Worm (Caenorhabditis elegans) whole organism, L2 larva: ENCODE results near the gene F59B2.3.

Experiments
- R02D3.7 ChIP-seq: fragments of 150-350 bp; optimal IDR thresholded peaks from 2 replicates; lab custom pipeline; 2014; ENCODE audit warnings: missing biosample characterization, missing genetic modification characterization
- ZK546.5 ChIP-seq: sonication (generic microtip); optimal IDR thresholded peaks from 2 replicates; lab custom pipeline; 2017; ENCODE audit warnings: missing biosample characterization, missing genetic modification characterization
- alr-1 ChIP-seq: fragments of 150-350 bp; optimal IDR thresholded peaks from 2 replicates; lab custom pipeline; 2014; ENCODE audit warnings: missing biosample characterization, missing genetic modification characterization
- ama-1 ChIP-seq: fragments of 150-350 bp; optimal IDR thresholded peaks from 2 replicates; lab custom pipeline; 2018; ENCODE audit warnings: inconsistent platforms
- blmp-1 ChIP-seq: sonication (generic microtip); optimal IDR thresholded peaks from 2 replicates; lab custom pipeline; 2017; ENCODE audit warnings: missing genetic modification characterization, mild to moderate bottlenecking, missing compliant biosample characterization, antibody characterized with exemption, moderate library complexity; ENCODE audit not compliant: insufficient read depth
- crh-2 ChIP-seq: sonication (generic microtip); optimal IDR thresholded peaks from 2 replicates; lab custom pipeline; 2017; ENCODE audit warnings: missing biosample characterization, missing genetic modification characterization
- dmd-4 ChIP-seq: sonication (generic microtip); optimal IDR thresholded peaks from 2 replicates; lab custom pipeline; 2017; ENCODE audit warnings: missing biosample characterization, missing genetic modification characterization
- elt-1 ChIP-seq: fragments of 150-350 bp; optimal IDR thresholded peaks from 2 replicates; lab custom pipeline; 2014; ENCODE audit warnings: missing biosample characterization, missing genetic modification characterization
- fos-1 ChIP-seq: fragments of 150-350 bp; optimal IDR thresholded peaks from 2 replicates; lab custom pipeline; 2014; ENCODE audit warnings: missing biosample characterization, missing genetic modification characterization
- gmeb-1 ChIP-seq: fragments of 150-350 bp; optimal IDR thresholded peaks from 2 replicates; lab custom pipeline; 2014; ENCODE audit warnings: missing biosample characterization, missing genetic modification characterization
- lin-11 ChIP-seq: fragments of 150-350 bp; sonication (generic microtip); optimal IDR thresholded peaks from 2 replicates; lab custom pipeline; 2014; ENCODE audit warnings: missing biosample characterization, missing genetic modification characterization, inconsistent platforms, mixed read lengths
- lsy-2 ChIP-seq, 2 experiments: fragments of 150-350 bp in 1 of 2; sonication (generic microtip) in 1 of 2; optimal IDR thresholded peaks; 2 replicates each; lab custom pipeline; 2014 to 2017; ENCODE audit warnings: missing biosample characterization in 2 of 2, missing genetic modification characterization in 2 of 2
- mdl-1 ChIP-seq, 2 experiments: fragments of 150-350 bp in 1 of 2; sonication (generic microtip) in 1 of 2; optimal IDR thresholded peaks; 2 replicates each; lab custom pipeline; 2017; ENCODE audit warnings: missing biosample characterization in 2 of 2, missing genetic modification characterization in 2 of 2
- nhr-10 ChIP-seq: sonication (generic microtip); optimal IDR thresholded peaks from 2 replicates; lab custom pipeline; 2017; ENCODE audit warnings: missing biosample characterization, missing genetic modification characterization
- nhr-11 ChIP-seq: fragments of 150-350 bp; optimal IDR thresholded peaks from 2 replicates; lab custom pipeline; 2014; ENCODE audit warnings: missing biosample characterization, missing genetic modification characterization
- nhr-12 ChIP-seq: fragments of 150-350 bp; optimal IDR thresholded peaks from 2 replicates; lab custom pipeline; 2014; ENCODE audit warnings: missing biosample characterization, missing genetic modification characterization
- nhr-129 ChIP-seq: fragments of 150-350 bp; optimal IDR thresholded peaks from 2 replicates; lab custom pipeline; 2014; ENCODE audit warnings: missing biosample characterization, missing genetic modification characterization
- nhr-21 ChIP-seq: fragments of 150-350 bp; optimal IDR thresholded peaks from 2 replicates; lab custom pipeline; 2014; ENCODE audit warnings: missing biosample characterization, missing genetic modification characterization
- nhr-237 ChIP-seq: fragments of 150-350 bp; optimal IDR thresholded peaks from 2 replicates; lab custom pipeline; 2014; ENCODE audit warnings: missing biosample characterization, missing genetic modification characterization
- nhr-25 ChIP-seq: fragments of 150-350 bp; sonication (generic microtip); optimal IDR thresholded peaks from 3 replicates; lab custom pipeline; 2014; ENCODE audit warnings: missing biosample characterization, missing genetic modification characterization
- peb-1 ChIP-seq: fragments of 150-350 bp; optimal IDR thresholded peaks from 2 replicates; lab custom pipeline; 2014; ENCODE audit warnings: missing biosample characterization, missing genetic modification characterization
- sem-4 ChIP-seq: fragments of 150-350 bp; optimal IDR thresholded peaks from 2 replicates; lab custom pipeline; 2014; ENCODE audit warnings: missing biosample characterization, missing genetic modification reagents, missing genetic modification characterization
- unc-39 ChIP-seq: fragments of 150-350 bp; optimal IDR thresholded peaks from 2 replicates; lab custom pipeline; 2014; ENCODE audit warnings: missing biosample characterization, missing genetic modification characterization
- unc-55 ChIP-seq: fragments of 150-350 bp; sonication (generic microtip); optimal IDR thresholded peaks from 3 replicates; lab custom pipeline; 2014; ENCODE audit warnings: missing biosample characterization, missing genetic modification reagents, missing genetic modification characterization
- unc-62 ChIP-seq: fragments of 150-350 bp; optimal IDR thresholded peaks from 2 replicates; lab custom pipeline; 2014; ENCODE audit warnings: missing biosample characterization, missing genetic modification reagents, missing genetic modification characterization
- ztf-1 ChIP-seq: fragments of 200-800 bp; sonication (Bioruptor generic); conservative IDR thresholded peaks from 2 replicates; pipeline ENCODE4 v1.3.6; 2022; ENCODE audit warnings: missing genetic modification characterization, missing compliant biosample characterization
- ztf-11 ChIP-seq: sonication (generic microtip); optimal IDR thresholded peaks from 2 replicates; lab custom pipeline; 2017; ENCODE audit warnings: missing biosample characterization, missing genetic modification characterization

The F59B2.3 gene

DNA sequence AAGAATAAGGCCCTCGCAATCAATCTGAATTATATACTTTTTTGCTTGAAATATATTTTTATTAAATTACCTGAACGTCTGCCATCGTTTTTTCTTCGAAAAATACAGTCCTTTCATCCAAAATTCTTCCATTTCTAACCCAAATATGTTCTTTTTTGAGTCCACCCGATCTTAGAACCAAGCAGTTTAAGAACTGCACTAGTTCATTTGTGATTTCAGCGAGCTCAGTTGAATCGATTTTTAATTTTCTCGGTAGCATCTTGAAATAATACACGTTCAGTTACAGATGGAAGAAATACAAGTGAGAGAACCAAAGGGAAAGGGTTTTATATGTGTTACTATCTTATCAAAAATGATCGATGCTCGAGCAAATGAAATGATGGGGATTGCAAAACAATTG, at the start of gene F59B2.3:
Gene F59B2.3 (minus strand): TSS at position 259 of the 400 bp plus-strand sequence.
- no peak for TF ChIP-seq ztf-11
- no peak for TF ChIP-seq gmeb-1 (tag; lab: Kevin White, UChicago)
- no peak for TF ChIP-seq sem-4
- TF ChIP-seq nhr-129 (tag; lab: Kevin White, UChicago) = no peak
- no peak for TF ChIP-seq nhr-25
- no peak for TF ChIP-seq nhr-237 (tag; lab: Kevin White, UChicago)
- no peak for TF ChIP-seq unc-62 (GFP tag; lab: Kevin White, UChicago)
- no peak for TF ChIP-seq unc-39 (tag; lab: Kevin White, UChicago)

DNA sequence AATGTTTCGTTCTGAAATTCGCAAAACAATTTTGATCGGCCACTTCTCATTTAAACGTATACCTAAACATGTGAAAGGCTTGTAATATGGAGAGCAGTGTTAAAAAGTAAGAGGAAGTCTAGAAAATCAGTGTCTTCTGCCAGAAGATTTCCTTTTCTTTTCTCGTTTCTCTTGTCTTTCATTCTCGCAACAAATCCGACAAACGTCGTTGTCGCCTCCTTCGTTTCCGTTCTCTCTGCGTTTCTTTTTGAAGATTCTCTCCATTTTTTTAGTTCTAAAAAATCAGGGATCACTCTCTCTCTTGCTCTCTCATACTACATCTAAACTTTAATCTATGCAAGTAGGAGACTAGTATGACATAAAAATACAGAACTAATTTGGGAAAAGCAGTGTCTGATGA, 47.7 kb upstream of the F59B2.3 start:
- TF ChIP-seq nhr-11 (tag; lab: Kevin White, UChicago) (no peak), lin-11 (tag; lab: Kevin White, UChicago) (no peak), R02D3.7 (tag; lab: Kevin White, UChicago) (no peak)

DNA sequence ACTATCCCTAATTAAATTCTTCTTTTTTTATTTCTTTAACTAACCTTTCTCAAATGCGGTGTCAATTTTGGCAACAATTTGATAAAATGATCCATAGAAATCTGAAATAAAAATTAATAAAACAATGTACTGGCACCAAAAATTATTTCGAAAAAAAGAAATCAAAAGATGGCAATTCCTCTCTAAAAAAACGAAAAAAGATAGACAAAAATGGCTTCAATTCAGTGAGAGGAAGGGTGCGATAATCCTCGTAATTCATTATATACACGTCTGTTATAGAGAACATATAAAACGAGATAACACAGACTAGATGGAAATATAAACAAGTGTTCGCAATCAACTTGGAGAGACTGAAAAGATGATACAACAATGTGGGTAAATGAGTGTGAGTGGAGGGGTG, 46.3 kb upstream of the F59B2.3 start, which contains the start of gene R107.2:
Gene R107.2 (minus strand): TSS at position 101 of the 400 bp plus-strand sequence.
- no peak for TF ChIP-seq nhr-129 (tag; lab: Kevin White, UChicago)
- TF ChIP-seq ama-1 (lab: Kevin White, UChicago) = peak; percentile 2
- no peak for TF ChIP-seq ZK546.5 (tag; lab: Kevin White, UChicago)
- TF ChIP-seq nhr-21 (tag; lab: Kevin White, UChicago) = no peak
- TF ChIP-seq unc-55 (GFP tag; lab: Kevin White, UChicago) = peak; percentile 61

DNA sequence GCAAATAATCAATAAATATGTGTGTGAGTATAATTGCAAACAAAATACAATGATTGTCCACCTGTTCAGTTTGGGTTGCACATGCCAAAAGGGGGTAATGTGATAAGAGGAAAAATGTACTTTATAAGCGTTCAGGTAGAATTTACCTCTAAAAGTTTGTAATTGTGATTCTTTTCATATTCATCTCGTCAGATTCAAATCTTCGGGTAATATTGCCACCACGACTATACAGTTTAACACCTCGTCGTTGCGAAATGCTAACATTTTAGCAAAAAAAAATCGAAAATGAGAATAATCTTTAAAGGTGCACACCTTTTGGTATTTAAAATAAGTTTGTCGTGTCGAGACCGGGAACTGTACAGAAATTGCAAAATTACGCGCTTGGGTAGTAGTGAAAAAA, 43.6 kb upstream of the F59B2.3 start, which contains the start of gene nac-2:
Gene nac-2 (minus strand): TSS at position 101 of the 400 bp plus-strand sequence.
- TF ChIP-seq ztf-1 (GFP tag; lab: Robert Waterston, UW) (no peak), mdl-1 (tag; optimal IDR thresholded peaks at IDR 0.05; lab: Kevin White, UChicago) (no peak), crh-2 (no peak), nhr-25 (peak; percentile 20), nhr-10 (tag; lab: Kevin White, UChicago) (no peak), dmd-4 (no peak)
- TF ChIP-seq, all 48 proteins: peak for 1

DNA sequence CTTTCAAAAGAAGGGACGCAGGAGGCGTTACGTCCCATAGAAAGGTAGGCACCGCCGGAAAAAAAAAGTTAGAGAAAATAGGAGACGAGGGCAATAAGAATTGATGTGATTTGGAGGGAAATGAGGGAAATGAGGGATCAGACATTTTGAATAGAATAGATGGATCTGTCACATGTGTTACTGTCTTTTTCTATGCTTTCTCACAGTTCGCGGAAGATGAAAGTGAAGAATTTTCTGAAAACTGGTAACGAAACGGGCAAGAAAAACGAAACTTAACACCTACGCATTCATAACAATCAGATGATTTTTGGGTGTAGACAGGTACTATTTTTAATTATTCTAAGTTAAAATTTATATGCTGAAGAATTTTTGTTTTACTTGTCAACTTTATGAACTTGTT, 38.1 kb upstream of the F59B2.3 start, which contains the start of gene R107.9:
Gene R107.9 (plus strand): TSS at position 301 of the 400 bp plus-strand sequence.
- TF ChIP-seq blmp-1 (no peak), nhr-21 (tag; lab: Kevin White, UChicago) (no peak), mdl-1 (tag; optimal IDR thresholded peaks at IDR 0.05; lab: Kevin White, UChicago) (no peak), ama-1 (lab: Kevin White, UChicago) (no peak), elt-1 (tag; lab: Kevin White, UChicago) (no peak), nhr-237 (tag; lab: Kevin White, UChicago) (no peak)

DNA sequence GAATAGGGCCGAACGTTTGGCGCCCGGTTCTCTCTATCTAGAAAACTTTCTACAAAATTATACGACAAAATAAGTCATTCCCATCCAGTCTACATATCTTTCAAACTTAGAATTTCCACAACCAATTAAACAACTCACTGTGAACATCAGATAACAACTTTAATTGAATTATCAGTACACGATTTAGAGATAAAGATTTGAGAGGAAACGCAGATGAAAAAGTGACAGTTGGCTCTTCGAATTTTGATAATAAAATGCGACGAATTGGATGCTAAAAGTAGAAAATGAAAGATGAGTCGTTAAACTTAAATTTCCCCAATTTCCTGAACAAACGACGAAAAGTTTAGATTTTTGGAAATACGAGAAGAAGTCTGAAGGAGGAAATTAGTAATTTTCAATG, 35.5 kb upstream of the F59B2.3 start:
- TF ChIP-seq peb-1 (no peak), nhr-11 (tag; lab: Kevin White, UChicago) (no peak), fos-1 (peak; percentile 75), alr-1 (tag; lab: Kevin White, UChicago) (no peak), crh-2 (peak; percentile 33), sem-4 (no peak)

DNA sequence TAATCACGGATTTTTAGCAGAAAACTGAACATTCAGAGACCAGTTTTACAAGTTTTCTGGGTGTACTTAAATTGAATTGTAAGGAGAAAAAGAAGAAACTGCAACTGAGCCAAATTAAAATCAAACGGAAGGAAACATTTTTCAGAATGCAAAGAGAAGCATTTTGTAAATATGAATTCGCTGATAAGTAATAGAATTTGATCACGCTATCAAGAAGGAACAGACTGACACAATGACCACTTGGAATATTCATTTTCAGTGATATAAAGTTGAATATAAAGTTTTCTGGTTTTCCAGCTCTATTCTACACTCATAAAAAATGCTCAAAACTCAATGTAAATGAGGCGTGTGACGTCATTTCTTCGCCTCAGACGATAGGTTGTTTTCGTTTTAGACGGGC, 34.6 kb upstream of the F59B2.3 start:
- TF ChIP-seq unc-55 (GFP tag; lab: Kevin White, UChicago) (no peak), fos-1 (peak; percentile 48)

DNA sequence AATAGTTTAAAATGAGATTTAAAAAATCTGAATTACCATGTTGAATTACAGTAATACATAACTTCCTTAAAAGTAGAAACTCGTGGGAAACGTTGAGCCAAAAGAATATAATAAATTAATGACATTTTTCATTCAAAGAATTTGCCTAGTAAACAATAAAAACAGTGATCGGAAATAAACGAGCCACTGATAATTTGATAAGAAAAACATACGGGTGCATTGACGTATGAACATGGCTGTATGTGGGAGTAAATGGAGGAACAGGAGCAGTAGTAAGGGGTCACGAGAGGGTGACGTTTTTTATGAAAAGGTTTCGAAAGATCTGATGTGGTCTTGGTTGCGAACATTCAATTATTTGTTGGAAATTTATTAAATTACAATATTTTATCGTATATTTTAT, 31.3 kb upstream of the F59B2.3 start:
- no peak for TF ChIP-seq nhr-12 (tag; lab: Kevin White, UChicago)
- TF ChIP-seq unc-55 (GFP tag; lab: Kevin White, UChicago) = no peak
- TF ChIP-seq sem-4 = no peak
- TF ChIP-seq ztf-11 = no peak
- TF ChIP-seq nhr-237 (tag; lab: Kevin White, UChicago) = no peak
- TF ChIP-seq ama-1 (lab: Kevin White, UChicago) = no peak
- TF ChIP-seq fos-1 = peak; percentile 45
- no peak for TF ChIP-seq ztf-1 (GFP tag; lab: Robert Waterston, UW)
- TF ChIP-seq ZK546.5 (tag; lab: Kevin White, UChicago) = no peak
- TF ChIP-seq lsy-2 (tag; optimal IDR thresholded peaks at IDR 0.05; lab: Kevin White, UChicago) = peak in 1 of 2 experiments; percentile 4
